Fruit fly (Drosophila melanogaster) whole organism, embryonic: ENCODE measurements around the gene Catsup.

Source experiments
- Atf3 ChIP-seq: fragments of 200-800 bp; sonication (Bioruptor generic); optimal IDR thresholded peaks from 3 replicates; lab custom pipeline; 2016; ENCODE audit warnings: missing biosample characterization, missing genetic modification characterization
- B-H2 ChIP-seq: fragments of 200-800 bp; sonication (Bioruptor generic); optimal IDR thresholded peaks from 2 replicates; lab custom pipeline; 2018; ENCODE audit warnings: missing biosample characterization, mild to moderate bottlenecking, missing genetic modification characterization
- CG10979 ChIP-seq: fragments of 200-800 bp; sonication (Bioruptor generic); optimal IDR thresholded peaks from 2 replicates; lab custom pipeline; 2018; ENCODE audit warnings: missing biosample characterization, mild to moderate bottlenecking, missing genetic modification characterization, moderate library complexity
- CG11456 ChIP-seq: fragments of 200-800 bp; sonication (Bioruptor generic); IDR thresholded peaks from 3 replicates; pipeline ENCODE4 v1.3.6; 2022; ENCODE audit warnings: missing biosample characterization, missing genetic modification characterization
- CG11695 ChIP-seq: fragments of 200-800 bp; sonication (Bioruptor generic); IDR thresholded peaks from 3 replicates; pipeline ENCODE4 v1.3.6; 2022; ENCODE audit warnings: missing biosample characterization, missing genetic modification characterization
- CG11696 ChIP-seq: fragments of 200-800 bp; sonication (Bioruptor generic); IDR thresholded peaks from 2 replicates; pipeline ENCODE4 v1.3.6; 2022; ENCODE audit warnings: missing biosample characterization, missing genetic modification characterization
- CG14014 ChIP-seq: fragments of 200-800 bp; sonication (Bioruptor generic); IDR thresholded peaks from 2 replicates; pipeline ENCODE4 v1.3.6; 2022; ENCODE audit warnings: missing biosample characterization, missing genetic modification characterization
- CG15601 ChIP-seq: fragments of 200-800 bp; sonication (Bioruptor generic); optimal IDR thresholded peaks from 3 replicates; lab custom pipeline; 2019; ENCODE audit warnings: missing biosample characterization, mild to moderate bottlenecking, missing genetic modification characterization, moderate library complexity
- CG16779 ChIP-seq: fragments of 200-800 bp; sonication (Bioruptor generic); IDR thresholded peaks from 2 replicates; pipeline ENCODE4 v1.3.6; 2022; ENCODE audit warnings: missing biosample characterization, missing genetic modification characterization
- CG17186 ChIP-seq: fragments of 200-800 bp; sonication (Bioruptor generic); optimal IDR thresholded peaks from 3 replicates; lab custom pipeline; 2017; ENCODE audit warnings: missing biosample characterization, missing genetic modification reagents, missing genetic modification characterization
- CG2712 ChIP-seq: fragments of 200-800 bp; optimal IDR thresholded peaks from 3 replicates; lab custom pipeline; 2019; ENCODE audit warnings: missing biosample characterization, mild to moderate bottlenecking, missing genetic modification characterization, moderate library complexity
- CG2889 ChIP-seq: fragments of 200-800 bp; sonication (Bioruptor generic); IDR thresholded peaks from 3 replicates; pipeline ENCODE4 v1.3.6; 2022; ENCODE audit warnings: missing biosample characterization, missing genetic modification characterization
- CG8089 ChIP-seq: fragments of 200-800 bp; sonication (Bioruptor generic); optimal IDR thresholded peaks from 3 replicates; lab custom pipeline; 2016; ENCODE audit warnings: missing biosample characterization, missing genetic modification characterization
- CG8290 ChIP-seq, 3 experiments: fragments of 200-800 bp; sonication (Bioruptor generic); optimal IDR thresholded peaks; 2 replicates each; lab custom pipeline; 2016 to 2019; ENCODE audit warnings: missing biosample characterization in 3 of 3, missing genetic modification characterization in 3 of 3, mild to moderate bottlenecking in 2 of 3, moderate library complexity in 1 of 3
- CG8388 ChIP-seq: fragments of 200-800 bp; sonication (Bioruptor generic); optimal IDR thresholded peaks from 2 replicates; lab custom pipeline; 2019; ENCODE audit warnings: missing biosample characterization, mild to moderate bottlenecking, missing genetic modification characterization, moderate library complexity
- CTCF ChIP-seq: fragments of 200-800 bp; sonication (Bioruptor generic); optimal IDR thresholded peaks from 2 replicates; lab custom pipeline; 2017; ENCODE audit warnings: missing biosample characterization, mild to moderate bottlenecking, missing genetic modification characterization, moderate library complexity
- CoRest ChIP-seq: fragments of 200-800 bp; sonication (Bioruptor generic); optimal IDR thresholded peaks from 3 replicates; lab custom pipeline; 2018; ENCODE audit warnings: missing biosample characterization, mild to moderate bottlenecking, missing genetic modification characterization, moderate library complexity
- D19A ChIP-seq: fragments of 200-800 bp; optimal IDR thresholded peaks from 3 replicates; lab custom pipeline; 2019; ENCODE audit warnings: missing biosample characterization, mild to moderate bottlenecking, missing genetic modification characterization, moderate library complexity
- Fer3 ChIP-seq: fragments of 200-800 bp; sonication (Bioruptor generic); optimal IDR thresholded peaks from 2 replicates; lab custom pipeline; 2018; ENCODE audit warnings: missing biosample characterization, mild to moderate bottlenecking, missing genetic modification characterization, moderate library complexity
- Hey ChIP-seq: fragments of 200-800 bp; sonication (Bioruptor generic); optimal IDR thresholded peaks from 3 replicates; lab custom pipeline; 2018; ENCODE audit warnings: missing biosample characterization, mild to moderate bottlenecking, missing genetic modification characterization
- Hr78 ChIP-seq, 2 experiments: fragments of 200-800 bp in 1 of 2; fragments of >200 bp in 1 of 2; sonication (Bioruptor generic) in 1 of 2; optimal IDR thresholded peaks; 2 replicates each; lab custom pipeline; 2017 to 2019; ENCODE audit warnings: missing biosample characterization in 2 of 2, missing genetic modification characterization in 2 of 2, mild to moderate bottlenecking in 1 of 2, moderate library complexity in 1 of 2
- Med ChIP-seq: fragments of 200-800 bp; sonication (Bioruptor generic); peaks from one replicate; lab custom pipeline; 2016; ENCODE audit warnings: missing biosample characterization, missing genetic modification characterization, mild to moderate bottlenecking, inconsistent platforms, moderate library complexity
- Oli ChIP-seq: fragments of 200-800 bp; sonication (Bioruptor generic); optimal IDR thresholded peaks from 2 replicates; lab custom pipeline; 2018; ENCODE audit warnings: missing biosample characterization, mild to moderate bottlenecking, missing genetic modification characterization, moderate library complexity
- Poxn ChIP-seq: fragments of 200-800 bp; sonication (Bioruptor generic); IDR thresholded peaks from 2 replicates; pipeline ENCODE4 v1.3.6; 2022; ENCODE audit warnings: missing biosample characterization, missing genetic modification characterization
- Ravus ChIP-seq: fragments of 200-800 bp; sonication (Bioruptor generic); IDR thresholded peaks from 2 replicates; pipeline ENCODE4 v1.3.6; 2022; ENCODE audit warnings: missing biosample characterization, missing genetic modification characterization
- Rfx ChIP-seq: fragments of 200-800 bp; sonication (Bioruptor generic); IDR thresholded peaks from 2 replicates; pipeline ENCODE4 v1.3.6; 2022; ENCODE audit warnings: missing biosample characterization, missing genetic modification characterization
- Sox102F ChIP-seq: fragments of 200-800 bp; sonication (Bioruptor generic); optimal IDR thresholded peaks from 2 replicates; lab custom pipeline; 2018; ENCODE audit warnings: missing biosample characterization, mild to moderate bottlenecking, missing genetic modification characterization, moderate library complexity
- bcd ChIP-seq: fragments of 200-800 bp; sonication (Bioruptor generic); optimal IDR thresholded peaks from 2 replicates; lab custom pipeline; 2017; ENCODE audit warnings: missing biosample characterization, mild to moderate bottlenecking, missing genetic modification characterization
- cato ChIP-seq: fragments of 200-800 bp; sonication (Bioruptor generic); optimal IDR thresholded peaks from 2 replicates; lab custom pipeline; 2016; ENCODE audit warnings: missing biosample characterization, missing genetic modification characterization, borderline replicate concordance
- chn ChIP-seq: fragments of 200-800 bp; sonication (Bioruptor generic); optimal IDR thresholded peaks from 2 replicates; lab custom pipeline; 2016; ENCODE audit warnings: missing biosample characterization, missing genetic modification characterization
- corto ChIP-seq: fragments of 200-800 bp; sonication (Bioruptor generic); optimal IDR thresholded peaks from 2 replicates; lab custom pipeline; 2016; ENCODE audit warnings: missing biosample characterization, mild to moderate bottlenecking, missing genetic modification characterization, moderate library complexity
- ems ChIP-seq: fragments of 200-800 bp; sonication (Bioruptor generic); optimal IDR thresholded peaks from 3 replicates; lab custom pipeline; 2016; ENCODE audit warnings: missing biosample characterization, missing genetic modification characterization
- fd3F ChIP-seq: fragments of 200-800 bp; sonication (Bioruptor generic); optimal IDR thresholded peaks from 2 replicates; lab custom pipeline; 2018; ENCODE audit warnings: missing biosample characterization, mild to moderate bottlenecking, missing genetic modification characterization, moderate library complexity
- fu2 ChIP-seq: fragments of 200-800 bp; sonication (Bioruptor generic); optimal IDR thresholded peaks from 2 replicates; lab custom pipeline; 2016; ENCODE audit warnings: missing biosample characterization, missing genetic modification characterization
- gce ChIP-seq: fragments of 200-800 bp; sonication (Bioruptor generic); IDR thresholded peaks from 3 replicates; pipeline ENCODE4 v1.3.6; 2022; ENCODE audit warnings: missing biosample characterization, missing genetic modification characterization
- gfzf ChIP-seq: fragments of 200-800 bp; sonication (Bioruptor generic); optimal IDR thresholded peaks from 2 replicates; lab custom pipeline; 2016; ENCODE audit warnings: missing biosample characterization, mild to moderate bottlenecking, missing genetic modification characterization, moderate library complexity
- grn ChIP-seq: fragments of 200-800 bp; sonication (Bioruptor generic); optimal IDR thresholded peaks from 3 replicates; lab custom pipeline; 2017; ENCODE audit warnings: missing biosample characterization, missing genetic modification characterization
- hkb ChIP-seq, 2 experiments: fragments of 200-800 bp in 1 of 2; fragments of >200 bp in 1 of 2; sonication (Bioruptor generic) in 1 of 2; IDR thresholded peaks in 1 of 2; optimal IDR thresholded peaks in 1 of 2; 2 replicates each; pipeline versions ENCODE4 v1.3.6 to Lab custom; 2017 to 2022; ENCODE audit warnings: missing biosample characterization in 1 of 2, missing genetic modification characterization in 1 of 2
- knrl ChIP-seq: fragments of 200-800 bp; sonication (Bioruptor generic); IDR thresholded peaks from 3 replicates; pipeline ENCODE4 v1.3.6; 2022; ENCODE audit warnings: missing biosample characterization, missing genetic modification characterization; ENCODE audit not compliant: partially characterized antibody
- mam ChIP-seq: fragments of 200-800 bp; sonication (Bioruptor generic); optimal IDR thresholded peaks from 3 replicates; lab custom pipeline; 2016; ENCODE audit warnings: missing biosample characterization, missing genetic modification characterization
- mirr ChIP-seq: fragments of 200-800 bp; sonication (Bioruptor generic); optimal IDR thresholded peaks from 3 replicates; lab custom pipeline; 2018; ENCODE audit warnings: missing biosample characterization, mild to moderate bottlenecking, missing genetic modification characterization
- nerfin-2 ChIP-seq: fragments of 200-800 bp; sonication (Bioruptor generic); IDR thresholded peaks from 2 replicates; pipeline ENCODE4 v1.3.6; 2022; ENCODE audit warnings: missing biosample characterization, missing genetic modification characterization; ENCODE audit not compliant: partially characterized antibody
- pfk ChIP-seq: fragments of 200-800 bp; sonication (Bioruptor generic); optimal IDR thresholded peaks from 2 replicates; lab custom pipeline; 2018; ENCODE audit warnings: missing biosample characterization, mild to moderate bottlenecking, missing genetic modification characterization, moderate library complexity
- sc ChIP-seq, 3 experiments: fragments of >200 bp in 2 of 3; fragments of 200-800 bp in 1 of 3; sonication (Bioruptor generic) in 1 of 3; optimal IDR thresholded peaks; 2 replicates in 2 of 3; 3 replicates in 1 of 3; lab custom pipeline; 2017; ENCODE audit warnings: mild to moderate bottlenecking in 1 of 3, missing biosample characterization in 1 of 3, missing genetic modification characterization in 1 of 3, missing genetic modification reagents in 1 of 3
- sob ChIP-seq: fragments of 200-800 bp; sonication (Bioruptor generic); IDR thresholded peaks from 2 replicates; pipeline ENCODE4 v1.3.6; 2022; ENCODE audit warnings: missing biosample characterization, missing genetic modification characterization
- tgo ChIP-seq: fragments of 200-800 bp; sonication (Bioruptor generic); IDR thresholded peaks from 3 replicates; pipeline ENCODE4 v1.3.6; 2022; ENCODE audit warnings: missing biosample characterization, missing genetic modification characterization
- usp ChIP-seq: fragments of >200 bp; optimal IDR thresholded peaks from 2 replicates; lab custom pipeline; 2017; ENCODE audit warnings: missing biosample characterization, missing genetic modification characterization
- wor ChIP-seq: fragments of 200-800 bp; sonication (Bioruptor generic); IDR thresholded peaks from 2 replicates; pipeline ENCODE4 v1.3.6; 2022; ENCODE audit warnings: missing biosample characterization, missing genetic modification characterization
- z ChIP-seq: fragments of 200-800 bp; sonication (Bioruptor generic); IDR thresholded peaks from 3 replicates; pipeline ENCODE4 v1.3.6; 2022; ENCODE audit warnings: missing biosample characterization, missing genetic modification characterization

The Catsup gene

DNA sequence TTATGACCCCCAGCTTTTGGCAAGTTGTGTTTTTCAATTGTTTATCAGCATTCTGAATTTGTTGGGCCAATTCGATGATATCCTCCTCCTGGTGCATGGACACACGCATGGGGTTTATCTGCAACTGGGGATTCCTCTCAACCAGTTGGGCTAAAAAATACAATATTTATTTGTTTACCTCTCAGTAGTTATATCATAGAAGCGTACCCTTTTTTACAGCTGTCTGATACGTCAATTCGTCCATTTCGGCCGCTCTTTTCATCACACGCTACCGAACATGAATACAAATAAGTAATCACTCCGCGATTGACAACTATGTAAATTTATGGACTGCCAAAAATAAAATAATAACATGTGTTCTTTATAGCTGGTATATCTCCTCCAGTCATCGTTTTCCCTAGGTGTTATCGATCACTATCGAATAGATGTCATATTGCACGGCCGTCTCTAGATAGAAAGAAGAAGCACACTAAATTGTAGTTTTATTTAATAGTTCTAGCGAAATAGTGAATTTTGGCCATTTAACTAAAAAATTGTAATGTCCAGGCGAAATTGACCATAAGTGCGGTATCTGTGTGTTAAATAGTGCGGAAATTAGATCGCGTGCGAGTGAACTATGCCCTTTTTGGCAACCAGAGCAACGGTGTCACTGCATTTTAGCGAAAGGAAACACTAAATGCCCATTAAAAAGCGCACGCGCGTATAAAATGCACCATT is 7.3 kb upstream of the Catsup start, which contains the start of the genes mib2 and CG31800 (continued):
- TF ChIP-seq CG17186 = no peak
- no peak for TF ChIP-seq Sox102F
- no peak for TF ChIP-seq CG8388
- no peak for TF ChIP-seq CTCF (GFP tag; lab: Kevin White, UChicago)
- TF ChIP-seq CG2712 (tag; lab: Kevin White, UChicago) = no peak
- TF ChIP-seq D19A (tag; lab: Kevin White, UChicago) = no peak
- TF ChIP-seq fd3F (GFP tag; lab: Kevin White, UChicago) = no peak
- TF ChIP-seq CoRest (tag; lab: Kevin White, UChicago) = no peak
- TF ChIP-seq hkb (optimal IDR thresholded peaks at IDR 0.05; lab: Kevin White, UChicago) = no peak
- no peak for TF ChIP-seq hkb (GFP tag; IDR thresholded peaks at IDR 0.05; lab: Robert Waterston, UW)
- no peak for TF ChIP-seq CG2889
- peak; percentile 78 for TF ChIP-seq nerfin-2 (GFP tag; lab: Robert Waterston, UW)
- TF ChIP-seq grn = no peak
- TF ChIP-seq Oli (tag; lab: Kevin White, UChicago) = no peak
- TF ChIP-seq knrl (GFP tag; lab: Robert Waterston, UW) = peak; percentile 86
- TF ChIP-seq bcd (GFP tag; lab: Kevin White, UChicago) = no peak
- TF ChIP-seq CG8089 (GFP tag; lab: Kevin White, UChicago) = no peak
- TF ChIP-seq Atf3 = no peak
- no peak for TF ChIP-seq Ravus (GFP tag; lab: Robert Waterston, UW)
- no peak for TF ChIP-seq CG16779 (GFP tag; lab: Robert Waterston, UW)
- TF ChIP-seq usp (GFP tag; lab: Kevin White, UChicago) = no peak
- TF ChIP-seq Fer3 (tag; lab: Kevin White, UChicago) = no peak
- TF ChIP-seq CG11695 = no peak
- TF ChIP-seq Hey = no peak
- TF ChIP-seq Rfx (GFP tag; lab: Robert Waterston, UW) = no peak
- no peak for TF ChIP-seq CG11696 (GFP tag; lab: Robert Waterston, UW)
- no peak for TF ChIP-seq mam (GFP tag; lab: Kevin White, UChicago)
- TF ChIP-seq CG11456 (GFP tag; lab: Robert Waterston, UW) = no peak
- TF ChIP-seq pfk (GFP tag; lab: Kevin White, UChicago) = no peak
- no peak for TF ChIP-seq Hr78 (GFP tag; optimal IDR thresholded peaks at IDR 0.05; lab: Kevin White, UChicago)
- no peak for TF ChIP-seq Poxn (GFP tag; lab: Robert Waterston, UW)
- TF ChIP-seq tgo (GFP tag; lab: Robert Waterston, UW) = no peak
- no peak for TF ChIP-seq B-H2 (GFP tag; lab: Kevin White, UChicago)
- no peak for TF ChIP-seq CG10979 (tag; lab: Kevin White, UChicago)
- peak; percentile 80 for TF ChIP-seq Med
- no peak for TF ChIP-seq CG15601 (tag; lab: Kevin White, UChicago)
- no peak for TF ChIP-seq sc (optimal IDR thresholded peaks at IDR 0.05; lab: Kevin White, UChicago)
- no peak for TF ChIP-seq sc (GFP tag; optimal IDR thresholded peaks at IDR 0.05; lab: Kevin White, UChicago)
- peak; percentile 22 for TF ChIP-seq gfzf (GFP tag; lab: Kevin White, UChicago)
- no peak for TF ChIP-seq cato (GFP tag; lab: Kevin White, UChicago)
- no peak for TF ChIP-seq gce (GFP tag; lab: Robert Waterston, UW)
- TF ChIP-seq corto (GFP tag; lab: Kevin White, UChicago) = no peak
- no peak for TF ChIP-seq ems (GFP tag; lab: Kevin White, UChicago)
- no peak for TF ChIP-seq mirr (GFP tag; lab: Kevin White, UChicago)
- TF ChIP-seq z = no peak
- peak; percentile 29 for TF ChIP-seq CG8290 (GFP tag; optimal IDR thresholded peaks at IDR 0.05; lab: Kevin White, UChicago)
- peak in 1 of 2 experiments; percentile 49 for TF ChIP-seq CG8290 (tag; optimal IDR thresholded peaks at IDR 0.05; lab: Kevin White, UChicago)
- TF ChIP-seq chn (GFP tag; lab: Kevin White, UChicago) = peak; percentile 1
- no peak for TF ChIP-seq fu2 (GFP tag; lab: Kevin White, UChicago)
- peak; percentile 35; the same call in 1 of the 2 replicates for TF ChIP-seq sob
- no peak for TF ChIP-seq wor (GFP tag; lab: Robert Waterston, UW)
- TF ChIP-seq CG14014 (GFP tag; lab: Robert Waterston, UW) = no peak
